Fruit fly (Drosophila melanogaster) whole organism, embryonic: ENCODE results near the gene Syn1.

Experiments
- CG10267 ChIP-seq: fragments of 200-800 bp; sonication (Bioruptor generic); optimal IDR thresholded peaks from 2 replicates; lab custom pipeline; 2018; ENCODE audit warnings: missing biosample characterization, mild to moderate bottlenecking, missing genetic modification characterization, moderate library complexity
- CG10654 ChIP-seq: fragments of 200-800 bp; sonication (Bioruptor generic); optimal IDR thresholded peaks from 2 replicates; lab custom pipeline; 2016; ENCODE audit warnings: missing biosample characterization, missing genetic modification characterization
- CG11560 ChIP-seq: fragments of 200-800 bp; sonication (Bioruptor generic); IDR thresholded peaks from 3 replicates; pipeline ENCODE4 v1.3.6; 2022; ENCODE audit warnings: missing biosample characterization, missing genetic modification characterization
- CG11695 ChIP-seq: fragments of 200-800 bp; sonication (Bioruptor generic); IDR thresholded peaks from 3 replicates; pipeline ENCODE4 v1.3.6; 2022; ENCODE audit warnings: missing biosample characterization, missing genetic modification characterization
- CG11723 ChIP-seq: fragments of 200-800 bp; sonication (Bioruptor generic); optimal IDR thresholded peaks from 2 replicates; lab custom pipeline; 2017; ENCODE audit warnings: missing biosample characterization, mild to moderate bottlenecking, missing genetic modification characterization
- CG14014 ChIP-seq: fragments of 200-800 bp; sonication (Bioruptor generic); IDR thresholded peaks from 2 replicates; pipeline ENCODE4 v1.3.6; 2022; ENCODE audit warnings: missing biosample characterization, missing genetic modification characterization
- CG14441 ChIP-seq: fragments of 200-800 bp; sonication (Bioruptor generic); IDR thresholded peaks from 2 replicates; pipeline ENCODE4 v1.3.6; 2022; ENCODE audit warnings: missing biosample characterization, missing genetic modification characterization
- CG15011 ChIP-seq: fragments of 200-800 bp; sonication (Bioruptor generic); optimal IDR thresholded peaks from 3 replicates; lab custom pipeline; 2018; ENCODE audit warnings: missing biosample characterization, mild to moderate bottlenecking, missing genetic modification characterization
- CG1529 ChIP-seq: fragments of 200-800 bp; sonication (Bioruptor generic); optimal IDR thresholded peaks from 3 replicates; lab custom pipeline; 2018; ENCODE audit warnings: missing biosample characterization, missing genetic modification characterization
- CG15514 ChIP-seq: fragments of 200-800 bp; sonication (Bioruptor generic); optimal IDR thresholded peaks from 3 replicates; lab custom pipeline; 2017; ENCODE audit warnings: missing biosample characterization, missing genetic modification characterization, mild to moderate bottlenecking, moderate library complexity, missing genetic modification reagents
- CG16813 ChIP-seq: fragments of 200-800 bp; sonication (Bioruptor generic); IDR thresholded peaks from 3 replicates; pipeline ENCODE4 v1.3.6; 2022; ENCODE audit warnings: missing biosample characterization, missing genetic modification characterization; ENCODE audit not compliant: partially characterized antibody
- CG17829 ChIP-seq: fragments of 200-800 bp; optimal IDR thresholded peaks from 2 replicates; lab custom pipeline; 2019; ENCODE audit warnings: missing biosample characterization, mild to moderate bottlenecking, missing genetic modification characterization, moderate library complexity
- CG18599 ChIP-seq: fragments of 200-800 bp; sonication (Bioruptor generic); optimal IDR thresholded peaks from 3 replicates; lab custom pipeline; 2017; ENCODE audit warnings: missing biosample characterization, missing genetic modification characterization, mild to moderate bottlenecking, moderate library complexity, missing genetic modification reagents
- CG2199 ChIP-seq: fragments of 200-800 bp; sonication (Bioruptor generic); IDR thresholded peaks from 3 replicates; pipeline ENCODE4 v1.3.6; 2022; ENCODE audit warnings: missing biosample characterization, missing genetic modification characterization
- CG3065 ChIP-seq: fragments of 200-800 bp; sonication (Bioruptor generic); optimal IDR thresholded peaks from 2 replicates; lab custom pipeline; 2016; ENCODE audit warnings: missing biosample characterization, missing genetic modification characterization
- CG32772 ChIP-seq: fragments of 200-800 bp; sonication (Bioruptor generic); IDR thresholded peaks from 2 replicates; pipeline ENCODE4 v1.3.6; 2022; ENCODE audit warnings: missing biosample characterization, missing genetic modification characterization
- CG4617 ChIP-seq: fragments of 200-800 bp; sonication (Bioruptor generic); optimal IDR thresholded peaks from 3 replicates; lab custom pipeline; 2016; ENCODE audit warnings: missing biosample characterization, missing genetic modification characterization, borderline replicate concordance
- CG6254 ChIP-seq: fragments of 200-800 bp; sonication (Bioruptor generic); optimal IDR thresholded peaks from 3 replicates; lab custom pipeline; 2017; ENCODE audit warnings: mild to moderate bottlenecking, missing biosample characterization, missing genetic modification reagents, missing genetic modification characterization
- CG6813 ChIP-seq: fragments of 200-800 bp; sonication (Bioruptor generic); optimal IDR thresholded peaks from 2 replicates; lab custom pipeline; 2017; ENCODE audit warnings: missing biosample characterization, missing genetic modification characterization, mild to moderate bottlenecking, moderate library complexity, missing genetic modification reagents
- CG7556 ChIP-seq: fragments of 200-800 bp; sonication (Bioruptor generic); optimal IDR thresholded peaks from 2 replicates; lab custom pipeline; 2017; ENCODE audit warnings: missing biosample characterization, mild to moderate bottlenecking, missing genetic modification characterization
- CG8281 ChIP-seq: fragments of 200-800 bp; sonication (Bioruptor generic); optimal IDR thresholded peaks from 2 replicates; lab custom pipeline; 2018; ENCODE audit warnings: missing biosample characterization, mild to moderate bottlenecking, missing genetic modification characterization, moderate library complexity
- CG8290 ChIP-seq, 3 experiments: fragments of 200-800 bp; sonication (Bioruptor generic); optimal IDR thresholded peaks; 2 replicates each; lab custom pipeline; 2016 to 2019; ENCODE audit warnings: missing biosample characterization in 3 of 3, missing genetic modification characterization in 3 of 3, mild to moderate bottlenecking in 2 of 3, moderate library complexity in 1 of 3
- CG9215 ChIP-seq: fragments of 200-800 bp; sonication (Bioruptor generic); IDR thresholded peaks from 2 replicates; pipeline ENCODE4 v1.3.6; 2022; ENCODE audit warnings: missing biosample characterization, missing genetic modification characterization
- CG9817 ChIP-seq: fragments of 200-800 bp; sonication (Bioruptor generic); optimal IDR thresholded peaks from 2 replicates; lab custom pipeline; 2018; ENCODE audit warnings: missing biosample characterization, mild to moderate bottlenecking, missing genetic modification characterization, moderate library complexity
- Dip3 ChIP-seq: fragments of 200-800 bp; sonication (Bioruptor generic); optimal IDR thresholded peaks from 3 replicates; lab custom pipeline; 2016; ENCODE audit warnings: missing biosample characterization, missing genetic modification characterization
- E2f2 ChIP-seq: fragments of 200-800 bp; sonication (Bioruptor generic); IDR thresholded peaks from 2 replicates; pipeline ENCODE4 v1.3.6; 2022; ENCODE audit warnings: missing biosample characterization, missing genetic modification characterization
- Hey ChIP-seq: fragments of 200-800 bp; sonication (Bioruptor generic); optimal IDR thresholded peaks from 3 replicates; lab custom pipeline; 2018; ENCODE audit warnings: missing biosample characterization, mild to moderate bottlenecking, missing genetic modification characterization
- Hr51 ChIP-seq, 2 experiments: fragments of 200-800 bp; sonication (Bioruptor generic); optimal IDR thresholded peaks; 2 replicates in 1 of 2; 3 replicates in 1 of 2; lab custom pipeline; 2016 to 2018; ENCODE audit warnings: missing biosample characterization in 2 of 2, missing genetic modification characterization in 2 of 2, mild to moderate bottlenecking in 1 of 2, moderate library complexity in 1 of 2
- Myb ChIP-seq: fragments of 200-800 bp; sonication (Bioruptor generic); optimal IDR thresholded peaks from 2 replicates; lab custom pipeline; 2016; ENCODE audit warnings: missing biosample characterization, missing genetic modification characterization
- Ravus ChIP-seq: fragments of 200-800 bp; sonication (Bioruptor generic); IDR thresholded peaks from 2 replicates; pipeline ENCODE4 v1.3.6; 2022; ENCODE audit warnings: missing biosample characterization, missing genetic modification characterization
- Rfx ChIP-seq: fragments of 200-800 bp; sonication (Bioruptor generic); IDR thresholded peaks from 2 replicates; pipeline ENCODE4 v1.3.6; 2022; ENCODE audit warnings: missing biosample characterization, missing genetic modification characterization
- Tbp ChIP-seq: fragments of >200 bp; optimal IDR thresholded peaks from 2 replicates; lab custom pipeline; 2018; ENCODE audit warnings: missing biosample characterization, missing genetic modification characterization
- ac ChIP-seq: fragments of 200-800 bp; sonication (Bioruptor generic); optimal IDR thresholded peaks from 3 replicates; lab custom pipeline; 2017; ENCODE audit warnings: missing biosample characterization, mild to moderate bottlenecking, missing genetic modification characterization
- corto ChIP-seq: fragments of 200-800 bp; sonication (Bioruptor generic); optimal IDR thresholded peaks from 2 replicates; lab custom pipeline; 2016; ENCODE audit warnings: missing biosample characterization, mild to moderate bottlenecking, missing genetic modification characterization, moderate library complexity
- cwo ChIP-seq: fragments of 200-800 bp; sonication (Bioruptor generic); optimal IDR thresholded peaks from 3 replicates; lab custom pipeline; 2017; ENCODE audit warnings: missing biosample characterization, missing genetic modification characterization, mild to moderate bottlenecking, moderate library complexity, missing genetic modification reagents
- gsb-n ChIP-seq: fragments of 200-800 bp; sonication (Bioruptor generic); optimal IDR thresholded peaks from 3 replicates; lab custom pipeline; 2018; ENCODE audit warnings: missing biosample characterization, mild to moderate bottlenecking, missing genetic modification characterization
- kni ChIP-seq: fragments of 200-800 bp; sonication (Bioruptor generic); optimal IDR thresholded peaks from 3 replicates; lab custom pipeline; 2017; ENCODE audit warnings: mild to moderate bottlenecking, missing biosample characterization, missing genetic modification reagents, missing genetic modification characterization
- lov ChIP-seq, 2 experiments: fragments of 200-800 bp in 1 of 2; fragments of >200 bp in 1 of 2; sonication (Bioruptor generic) in 1 of 2; IDR thresholded peaks in 1 of 2; optimal IDR thresholded peaks in 1 of 2; 2 replicates in 1 of 2; 3 replicates in 1 of 2; pipeline versions ENCODE4 v1.3.6 to Lab custom; 2017 to 2022; ENCODE audit warnings: missing biosample characterization in 1 of 2, missing genetic modification characterization in 1 of 2
- nerfin-2 ChIP-seq: fragments of 200-800 bp; sonication (Bioruptor generic); IDR thresholded peaks from 2 replicates; pipeline ENCODE4 v1.3.6; 2022; ENCODE audit warnings: missing biosample characterization, missing genetic modification characterization; ENCODE audit not compliant: partially characterized antibody
- prd ChIP-seq, 3 experiments: fragments of >200 bp in 2 of 3; fragments of 200-800 bp in 1 of 3; sonication (Bioruptor generic) in 1 of 3; optimal IDR thresholded peaks in 2 of 3; IDR thresholded peaks in 1 of 3; 2 replicates in 2 of 3; 3 replicates in 1 of 3; pipeline versions ENCODE4 v1.3.6 to Lab custom; 2017 to 2022; ENCODE audit warnings: missing biosample characterization in 1 of 3, missing genetic modification characterization in 1 of 3
- pum ChIP-seq: fragments of 200-800 bp; sonication (Bioruptor generic); optimal IDR thresholded peaks from 2 replicates; lab custom pipeline; 2016; ENCODE audit warnings: missing biosample characterization, missing genetic modification characterization
- scrt ChIP-seq: fragments of 200-800 bp; sonication (Bioruptor generic); optimal IDR thresholded peaks from 2 replicates; lab custom pipeline; 2018; ENCODE audit warnings: missing biosample characterization, mild to moderate bottlenecking, missing genetic modification characterization, moderate library complexity
- sim ChIP-seq: fragments of 200-800 bp; sonication (Bioruptor generic); IDR thresholded peaks from 2 replicates; pipeline ENCODE4 v1.3.6; 2022; ENCODE audit warnings: missing biosample characterization, missing genetic modification characterization
- sug ChIP-seq: fragments of 200-800 bp; optimal IDR thresholded peaks from 2 replicates; lab custom pipeline; 2019; ENCODE audit warnings: missing biosample characterization, mild to moderate bottlenecking, missing genetic modification characterization, moderate library complexity
- ttk ChIP-seq: fragments of 200-800 bp; sonication (Bioruptor generic); IDR thresholded peaks from 2 replicates; pipeline ENCODE4 v2.1.2; 2022; ENCODE audit warnings: missing biosample characterization, missing genetic modification characterization
- tup ChIP-seq: fragments of 200-800 bp; sonication (Bioruptor generic); optimal IDR thresholded peaks from 2 replicates; lab custom pipeline; 2016; ENCODE audit warnings: missing biosample characterization, mild to moderate bottlenecking, missing genetic modification characterization, moderate library complexity
- z ChIP-seq: fragments of 200-800 bp; sonication (Bioruptor generic); IDR thresholded peaks from 3 replicates; pipeline ENCODE4 v1.3.6; 2022; ENCODE audit warnings: missing biosample characterization, missing genetic modification characterization

Gene Syn1

dm6 chr3L:21738175-21739016 is 31.9 kb downstream of the Syn1 start, which contains the start of gene CG14567 (continued):
- TF ChIP-seq scrt (GFP tag; lab: Kevin White, UChicago): no peak
- no peak for TF ChIP-seq CG9215 (GFP tag; lab: Robert Waterston, UW)
- TF ChIP-seq Hr51 (GFP tag; optimal IDR thresholded peaks at IDR 0.05; lab: Kevin White, UChicago): peak in 1 of 2 experiments; percentile 59
- TF ChIP-seq sug (tag; lab: Kevin White, UChicago): no peak
- TF ChIP-seq CG6813: no peak
- TF ChIP-seq CG11723 (GFP tag; lab: Kevin White, UChicago): no peak
- TF ChIP-seq CG8281 (tag; lab: Kevin White, UChicago): no peak
- TF ChIP-seq ac: no peak
- TF ChIP-seq z (GFP tag; lab: Robert Waterston, UW): no peak
- no peak for TF ChIP-seq pum (GFP tag; lab: Kevin White, UChicago)
- no peak for TF ChIP-seq CG11695 (GFP tag; lab: Robert Waterston, UW)
- TF ChIP-seq kni (GFP tag; lab: Kevin White, UChicago): no peak
- no peak for TF ChIP-seq lov (optimal IDR thresholded peaks at IDR 0.05; lab: Kevin White, UChicago)
- no peak for TF ChIP-seq lov (GFP tag; IDR thresholded peaks at IDR 0.05; lab: Robert Waterston, UW)
- TF ChIP-seq cwo: no peak
- TF ChIP-seq corto (GFP tag; lab: Kevin White, UChicago): no peak
- no peak for TF ChIP-seq CG10654 (GFP tag; lab: Kevin White, UChicago)
- TF ChIP-seq CG9817 (tag; lab: Kevin White, UChicago): no peak
- peak; percentile 43; the same call in 1 of the 2 replicates for TF ChIP-seq Rfx (GFP tag; lab: Robert Waterston, UW)
- no peak for TF ChIP-seq gsb-n (tag; lab: Kevin White, UChicago)
- TF ChIP-seq CG10267 (tag; lab: Kevin White, UChicago): no peak
- TF ChIP-seq CG32772 (GFP tag; lab: Robert Waterston, UW): peak; percentile 51; the same call in 1 of the 2 replicates
- no peak for TF ChIP-seq Ravus (GFP tag; lab: Robert Waterston, UW)
- TF ChIP-seq CG18599 (GFP tag; lab: Kevin White, UChicago): peak; percentile 12
- TF ChIP-seq CG16813 (GFP tag; lab: Robert Waterston, UW): no peak
- no peak for TF ChIP-seq CG17829 (tag; lab: Kevin White, UChicago)
- TF ChIP-seq CG15514 (GFP tag; lab: Kevin White, UChicago): no peak
- TF ChIP-seq ttk (GFP tag; lab: Robert Waterston, UW): 0 out of 2 replicates have a peak, but pooled peaks have one; percentile 27
- TF ChIP-seq prd (optimal IDR thresholded peaks at IDR 0.05; lab: Kevin White, UChicago): no peak
- peak; percentile 51; the same call in 1 of the 3 replicates for TF ChIP-seq prd (GFP tag; IDR thresholded peaks at IDR 0.05; lab: Robert Waterston, UW)
- no peak for TF ChIP-seq Hey
- TF ChIP-seq CG3065: no peak
- TF ChIP-seq nerfin-2 (GFP tag; lab: Robert Waterston, UW): no peak
- no peak for TF ChIP-seq CG6254 (GFP tag; lab: Kevin White, UChicago)
- no peak for TF ChIP-seq CG2199 (GFP tag; lab: Robert Waterston, UW)
- TF ChIP-seq CG1529 (GFP tag; lab: Kevin White, UChicago): no peak
- TF ChIP-seq Tbp (GFP tag; lab: Kevin White, UChicago): no peak
- TF ChIP-seq sim (GFP tag; lab: Robert Waterston, UW): no peak
- no peak for TF ChIP-seq CG11560
- no peak for TF ChIP-seq Myb (GFP tag; lab: Kevin White, UChicago)
- no peak for TF ChIP-seq CG14014 (GFP tag; lab: Robert Waterston, UW)
- no peak for TF ChIP-seq E2f2
- TF ChIP-seq CG15011 (GFP tag; lab: Kevin White, UChicago): no peak
- no peak for TF ChIP-seq Dip3 (GFP tag; lab: Kevin White, UChicago)
- TF ChIP-seq CG8290 (GFP tag; optimal IDR thresholded peaks at IDR 0.05; lab: Kevin White, UChicago): no peak
- no peak for TF ChIP-seq CG8290 (tag; optimal IDR thresholded peaks at IDR 0.05; lab: Kevin White, UChicago)
- no peak for TF ChIP-seq CG4617 (GFP tag; lab: Kevin White, UChicago)
- no peak for TF ChIP-seq CG7556 (GFP tag; lab: Kevin White, UChicago)
- TF ChIP-seq tup (GFP tag; lab: Kevin White, UChicago): no peak
- peak; percentile 36; the same call in 1 of the 2 replicates for TF ChIP-seq CG14441 (GFP tag; lab: Robert Waterston, UW)
